Worm (Caenorhabditis elegans) whole organism, young adult: Measurements from ENCODE around the gene M18.6.
A peak's percentile ranks its signal among the peaks of the same experiment; 100 is the strongest.

Source experiments
- B0019.2 ChIP-seq: fragments of 200-800 bp; sonication (Bioruptor generic); conservative IDR thresholded peaks from 2 replicates; pipeline ENCODE4 v1.3.6; 2022; ENCODE audit warnings: missing genetic modification reagents, missing genetic modification characterization, missing compliant biosample characterization
- B0035.1 ChIP-seq: sonication (generic microtip); optimal IDR thresholded peaks from 2 replicates; lab custom pipeline; 2016; ENCODE audit warnings: missing genetic modification characterization, mild to moderate bottlenecking, missing compliant biosample characterization, missing genotype, missing genetic modification reagents
- C17E4.6 ChIP-seq: fragments of 200-800 bp; sonication (Bioruptor generic); IDR thresholded peaks from 2 replicates; pipeline ENCODE4 v1.3.6; 2022; ENCODE audit warnings: missing genetic modification reagents, missing genetic modification characterization, missing compliant biosample characterization
- F10E7.11 ChIP-seq: sonication (generic microtip); optimal IDR thresholded peaks from 2 replicates; lab custom pipeline; 2017; ENCODE audit warnings: mild to moderate bottlenecking, missing genetic modification characterization, moderate library complexity, missing compliant biosample characterization
- F33H1.4 ChIP-seq: fragments of 200-800 bp; sonication (Bioruptor generic); IDR thresholded peaks from 2 replicates; pipeline ENCODE4 v1.3.6; 2022; ENCODE audit warnings: missing genetic modification reagents, missing genetic modification characterization, missing compliant biosample characterization
- F39B2.1 ChIP-seq: fragments of 200-800 bp; sonication (Bioruptor generic); IDR thresholded peaks from 2 replicates; pipeline ENCODE4 v1.3.6; 2022; ENCODE audit warnings: missing genetic modification reagents, missing genetic modification characterization, missing compliant biosample characterization
- F52B5.7 ChIP-seq: sonication (generic microtip); optimal IDR thresholded peaks from 2 replicates; lab custom pipeline; 2016; ENCODE audit warnings: mild to moderate bottlenecking, missing genetic modification characterization, missing compliant biosample characterization
- F57C9.4 ChIP-seq: sonication (generic microtip); optimal IDR thresholded peaks from 2 replicates; lab custom pipeline; 2017; ENCODE audit warnings: mild to moderate bottlenecking, missing genetic modification characterization, missing compliant biosample characterization
- K12H6.12 ChIP-seq: fragments of 200-800 bp; sonication (Bioruptor generic); optimal IDR thresholded peaks from 2 replicates; lab custom pipeline; 2018; ENCODE audit warnings: mild to moderate bottlenecking, missing genetic modification characterization, missing compliant biosample characterization
- T07F8.4 ChIP-seq: sonication (generic microtip); optimal IDR thresholded peaks from 2 replicates; lab custom pipeline; 2016; ENCODE audit warnings: mild to moderate bottlenecking, missing genetic modification characterization, moderate library complexity, missing compliant biosample characterization
- Y53F4B.3 ChIP-seq: fragments of 200-800 bp; sonication (Bioruptor generic); IDR thresholded peaks from 2 replicates; pipeline ENCODE4 v1.3.6; 2022; ENCODE audit warnings: missing genetic modification reagents, missing genetic modification characterization, missing compliant biosample characterization
- Y56A3A.18 ChIP-seq: fragments of 200-800 bp; sonication (Bioruptor generic); IDR thresholded peaks from 2 replicates; pipeline ENCODE4 v1.3.6; 2022; ENCODE audit warnings: missing genetic modification reagents, missing genetic modification characterization, missing compliant biosample characterization
- Y67H2A.10 ChIP-seq: fragments of 200-800 bp; sonication (Bioruptor generic); conservative IDR thresholded peaks from 2 replicates; pipeline ENCODE4 v1.3.6; 2022; ENCODE audit warnings: missing genetic modification reagents, missing genetic modification characterization, missing compliant biosample characterization
- aptf-2 ChIP-seq: fragments of 200-800 bp; sonication (Bioruptor generic); conservative IDR thresholded peaks from 2 replicates; pipeline ENCODE4 v1.3.6; 2022; ENCODE audit warnings: missing genetic modification reagents, missing genetic modification characterization, missing compliant biosample characterization
- athp-1 ChIP-seq: sonication (generic microtip); optimal IDR thresholded peaks from 2 replicates; lab custom pipeline; 2017; ENCODE audit warnings: mild to moderate bottlenecking, missing genetic modification characterization, missing compliant biosample characterization
- attf-5 ChIP-seq: fragments of 200-800 bp; sonication (Bioruptor generic); optimal IDR thresholded peaks from 2 replicates; lab custom pipeline; 2018; ENCODE audit warnings: mild to moderate bottlenecking, missing genetic modification characterization, missing compliant biosample characterization
- attf-6 ChIP-seq: fragments of 200-800 bp; sonication (Bioruptor generic); IDR thresholded peaks from 2 replicates; pipeline ENCODE4 v1.3.6; 2022; ENCODE audit warnings: missing genetic modification reagents, missing genetic modification characterization, missing compliant biosample characterization
- ccch-3 ChIP-seq: fragments of 200-800 bp; sonication (Bioruptor generic); optimal IDR thresholded peaks from 2 replicates; lab custom pipeline; 2018; ENCODE audit warnings: mild to moderate bottlenecking, missing genetic modification characterization, missing compliant biosample characterization
- cebp-1 ChIP-seq, 2 experiments: fragments of 200-800 bp in 1 of 2; sonication (Bioruptor generic) in 1 of 2; sonication (generic microtip) in 1 of 2; IDR thresholded peaks in 1 of 2; optimal IDR thresholded peaks in 1 of 2; 2 replicates each; pipeline versions ENCODE4 v1.3.6 to Lab custom; 2017 to 2022; ENCODE audit warnings: missing compliant biosample characterization in 2 of 2, missing genetic modification characterization in 2 of 2, mild to moderate bottlenecking in 1 of 2, missing genetic modification reagents in 1 of 2, moderate library complexity in 1 of 2
- ceh-100 ChIP-seq: fragments of 200-800 bp; sonication (Bioruptor generic); IDR thresholded peaks from 2 replicates; pipeline ENCODE4 v1.3.6; 2022; ENCODE audit warnings: missing genetic modification reagents, missing genetic modification characterization, missing compliant biosample characterization
- ceh-40 ChIP-seq: fragments of 200-800 bp; sonication (Bioruptor generic); IDR thresholded peaks from 2 replicates; pipeline ENCODE4 v1.3.6; 2022; ENCODE audit warnings: missing genetic modification characterization, missing compliant biosample characterization
- ceh-58 ChIP-seq: fragments of 200-800 bp; sonication (Bioruptor generic); IDR thresholded peaks from 2 replicates; pipeline ENCODE4 v1.3.6; 2022; ENCODE audit warnings: missing genetic modification characterization, missing compliant biosample characterization
- ceh-79 ChIP-seq: sonication (generic microtip); optimal IDR thresholded peaks from 2 replicates; lab custom pipeline; 2017; ENCODE audit warnings: mild to moderate bottlenecking, missing genetic modification characterization, missing compliant biosample characterization
- chd-7 ChIP-seq: sonication (generic microtip); optimal IDR thresholded peaks from 2 replicates; lab custom pipeline; 2016; ENCODE audit warnings: mild to moderate bottlenecking, missing genetic modification characterization, moderate library complexity, missing compliant biosample characterization
- dpl-1 ChIP-seq: fragments of 150-350 bp; optimal IDR thresholded peaks from 2 replicates; lab custom pipeline; 2014; ENCODE audit warnings: missing biosample characterization, missing genetic modification reagents, missing genetic modification characterization
- egl-18 ChIP-seq: fragments of 200-800 bp; sonication (Bioruptor generic); IDR thresholded peaks from 2 replicates; pipeline ENCODE4 v1.3.6; 2022; ENCODE audit warnings: missing genetic modification reagents, missing genetic modification characterization, missing compliant biosample characterization
- hlh-12 ChIP-seq: sonication (generic microtip); optimal IDR thresholded peaks from 2 replicates; lab custom pipeline; 2016; ENCODE audit warnings: missing genetic modification characterization, missing compliant biosample characterization
- hmg-1.2 ChIP-seq: fragments of 200-800 bp; sonication (Bioruptor generic); IDR thresholded peaks from 2 replicates; pipeline ENCODE4 v1.3.6; 2022; ENCODE audit warnings: missing genetic modification reagents, missing genetic modification characterization, missing compliant biosample characterization
- let-526 ChIP-seq: fragments of 200-800 bp; sonication (Bioruptor generic); IDR thresholded peaks from 2 replicates; pipeline ENCODE4 v1.3.6; 2022; ENCODE audit warnings: missing genetic modification reagents, missing genetic modification characterization, missing compliant biosample characterization
- lin-26 ChIP-seq: fragments of 200-800 bp; sonication (Bioruptor generic); IDR thresholded peaks from 2 replicates; pipeline ENCODE4 v1.3.6; 2022; ENCODE audit warnings: missing genetic modification reagents, missing genetic modification characterization, missing compliant biosample characterization
- lin-35 ChIP-seq, 3 experiments: fragments of 150-350 bp in 2 of 3; sonication (generic microtip) in 1 of 3; optimal IDR thresholded peaks; 2 replicates each; lab custom pipeline; 2014 to 2018; ENCODE audit warnings: missing biosample characterization in 3 of 3, missing genetic modification characterization in 3 of 3, missing genetic modification reagents in 3 of 3
- lin-54 ChIP-seq: fragments of 200-800 bp; sonication (Bioruptor generic); optimal IDR thresholded peaks from 2 replicates; lab custom pipeline; 2018; ENCODE audit warnings: mild to moderate bottlenecking, missing genetic modification characterization, missing compliant biosample characterization
- lsy-27 ChIP-seq: sonication (generic microtip); optimal IDR thresholded peaks from 2 replicates; lab custom pipeline; 2017; ENCODE audit warnings: missing genetic modification characterization, mild to moderate bottlenecking, missing compliant biosample characterization, antibody characterized with exemption, missing genotype, borderline replicate concordance; ENCODE audit not compliant: insufficient read depth
- madf-3 ChIP-seq: fragments of 200-800 bp; sonication (Bioruptor generic); IDR thresholded peaks from 2 replicates; pipeline ENCODE4 v1.3.6; 2022; ENCODE audit warnings: missing genetic modification reagents, missing genetic modification characterization, missing compliant biosample characterization
- mcd-1 ChIP-seq: fragments of 200-800 bp; sonication (Bioruptor generic); IDR thresholded peaks from 2 replicates; pipeline ENCODE4 v1.3.6; 2022; ENCODE audit warnings: missing genetic modification reagents, missing genetic modification characterization, missing compliant biosample characterization
- mel-28 ChIP-seq: sonication (generic microtip); optimal IDR thresholded peaks from 2 replicates; lab custom pipeline; 2016; ENCODE audit warnings: borderline replicate concordance, mild to moderate bottlenecking, missing genetic modification characterization, missing compliant biosample characterization
- mxl-1 ChIP-seq: sonication (generic microtip); optimal IDR thresholded peaks from 2 replicates; lab custom pipeline; 2016; ENCODE audit warnings: missing genetic modification characterization, missing compliant biosample characterization
- nhr-90 ChIP-seq: sonication (generic microtip); optimal IDR thresholded peaks from 2 replicates; lab custom pipeline; 2016; ENCODE audit warnings: missing genotype, mild to moderate bottlenecking, missing genetic modification characterization, missing compliant biosample characterization
- pha-4 ChIP-seq: fragments of 150-350 bp; sonication (generic microtip); optimal IDR thresholded peaks from 2 replicates; lab custom pipeline; 2014; ENCODE audit warnings: missing biosample characterization, missing genetic modification reagents, missing genetic modification characterization
- repo-1 ChIP-seq: sonication (generic microtip); optimal IDR thresholded peaks from 2 replicates; lab custom pipeline; 2017; ENCODE audit warnings: mild to moderate bottlenecking, missing genetic modification characterization, missing compliant biosample characterization
- sdz-38 ChIP-seq: sonication (generic microtip); optimal IDR thresholded peaks from 2 replicates; lab custom pipeline; 2016; ENCODE audit warnings: missing genotype, missing genetic modification characterization, missing compliant biosample characterization
- snpc-1.3 ChIP-seq: sonication (generic microtip); optimal IDR thresholded peaks from 2 replicates; lab custom pipeline; 2017; ENCODE audit warnings: missing genetic modification characterization, mild to moderate bottlenecking, missing compliant biosample characterization, antibody characterized with exemption, moderate library complexity, missing genotype, missing genetic modification reagents; ENCODE audit not compliant: insufficient read depth
- sptf-2 ChIP-seq: fragments of 200-800 bp; sonication (Bioruptor generic); optimal IDR thresholded peaks from 2 replicates; lab custom pipeline; 2018; ENCODE audit warnings: mild to moderate bottlenecking, missing genetic modification characterization, missing compliant biosample characterization
- xnd-1 ChIP-seq: sonication (generic microtip); optimal IDR thresholded peaks from 2 replicates; lab custom pipeline; 2016; ENCODE audit warnings: missing genotype, missing genetic modification reagents, missing genetic modification characterization, missing compliant biosample characterization
- ztf-28 ChIP-seq: fragments of 200-800 bp; sonication (Bioruptor generic); IDR thresholded peaks from 2 replicates; pipeline ENCODE4 v1.3.6; 2022; ENCODE audit warnings: missing genetic modification reagents, missing genetic modification characterization, missing compliant biosample characterization
- ztf-6 ChIP-seq: fragments of 200-800 bp; sonication (Bioruptor generic); IDR thresholded peaks from 2 replicates; pipeline ENCODE4 v1.3.6; 2022; ENCODE audit warnings: missing genetic modification reagents, missing genetic modification characterization, missing compliant biosample characterization

The M18.6 gene

DNA sequence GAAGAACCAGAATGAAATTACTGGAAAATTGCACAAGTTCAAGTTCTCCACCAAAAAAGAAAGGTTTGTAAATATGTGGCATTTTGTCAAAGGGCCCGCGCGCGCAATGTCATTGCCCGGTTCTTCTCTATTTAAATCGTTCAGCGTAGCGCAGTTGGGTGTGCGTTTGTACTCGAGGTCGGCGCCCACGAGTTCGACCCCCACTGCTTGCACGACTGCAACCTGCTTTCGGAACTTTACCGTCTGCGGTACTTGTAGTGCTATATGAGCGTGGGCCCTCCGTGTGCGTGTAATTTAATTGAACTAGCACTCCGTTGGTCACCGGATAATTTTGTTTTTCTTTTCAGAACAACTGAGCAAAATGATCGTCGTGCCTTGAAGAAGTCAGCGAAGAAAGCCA lies 34.6 kb upstream of the M18.6 start (continued):
- peak; percentile 91 for TF ChIP-seq chd-7 (tag; lab: Kevin White, UChicago)
- peak; percentile 70; the same call in 1 of the 2 replicates for TF ChIP-seq ztf-6 (GFP tag; lab: Robert Waterston, UW)
- 0 out of 2 replicates have a peak, but pooled peaks have one; percentile 33 for TF ChIP-seq Y67H2A.10 (GFP tag; lab: Robert Waterston, UW)
- peak; percentile 85 for TF ChIP-seq T07F8.4 (tag; lab: Kevin White, UChicago)
- TF ChIP-seq sdz-38 (tag; lab: Kevin White, UChicago) = no peak
- peak; percentile 81 for TF ChIP-seq athp-1
- no peak for TF ChIP-seq F39B2.1 (GFP tag; lab: Robert Waterston, UW)

DNA sequence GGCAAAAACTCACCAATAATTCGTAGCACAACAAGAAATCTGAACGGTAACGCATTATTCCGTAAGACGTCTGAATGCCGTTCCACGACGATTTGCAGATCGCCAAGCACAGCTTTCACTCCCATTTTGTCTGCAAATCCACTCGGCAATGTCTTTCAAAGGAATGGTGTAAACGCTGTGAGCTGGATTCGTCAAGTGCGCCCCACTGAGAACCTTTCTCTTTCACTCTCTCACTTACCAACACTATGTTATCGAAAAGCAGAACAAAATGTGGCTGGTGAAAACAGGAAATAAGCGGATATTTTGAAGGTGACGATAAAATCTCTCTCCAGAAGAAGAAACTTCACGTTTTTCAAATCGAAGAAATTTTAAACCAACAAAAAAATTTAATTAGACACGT lies 32.2 kb upstream of the M18.6 start:
- TF ChIP-seq Y56A3A.18 (GFP tag; lab: Robert Waterston, UW) (0 out of 2 replicates have a peak, but pooled peaks have one; percentile 10), lin-35 (GFP tag; optimal IDR thresholded peaks at IDR 0.05; lab: Kevin White, UChicago) (peak in 1 of 3 experiments; percentile 14), F33H1.4 (GFP tag; lab: Robert Waterston, UW) (no peak), snpc-1.3 (tag; lab: Kevin White, UChicago) (no peak), dpl-1 (GFP tag; lab: Kevin White, UChicago) (no peak), chd-7 (tag; lab: Kevin White, UChicago) (no peak), F57C9.4 (tag; lab: Kevin White, UChicago) (no peak), hmg-1.2 (peak; percentile 54; the same call in 1 of the 2 replicates), let-526 (GFP tag; lab: Robert Waterston, UW) (no peak), hlh-12 (no peak), ceh-58 (GFP tag; lab: Robert Waterston, UW) (no peak), lin-26 (GFP tag; lab: Robert Waterston, UW) (no peak), sptf-2 (no peak), lsy-27 (tag; lab: Kevin White, UChicago) (no peak), F10E7.11 (tag; lab: Kevin White, UChicago) (no peak), madf-3 (GFP tag; lab: Robert Waterston, UW) (no peak), ceh-100 (no peak), egl-18 (no peak), aptf-2 (GFP tag; lab: Robert Waterston, UW) (no peak), repo-1 (tag; lab: Kevin White, UChicago) (no peak), attf-5 (peak; percentile 8), mcd-1 (GFP tag; lab: Robert Waterston, UW) (peak; percentile 48; the same call in 1 of the 2 replicates), F52B5.7 (tag; lab: Kevin White, UChicago) (peak; percentile 5), C17E4.6 (GFP tag; lab: Robert Waterston, UW) (no peak), ceh-79 (tag; lab: Kevin White, UChicago) (no peak), mel-28 (no peak), attf-6 (GFP tag; lab: Robert Waterston, UW) (no peak), cebp-1 (GFP tag; IDR thresholded peaks at IDR 0.05; lab: Robert Waterston, UW) (no peak), cebp-1 (tag; optimal IDR thresholded peaks at IDR 0.05; lab: Kevin White, UChicago) (peak; percentile 25), sdz-38 (tag; lab: Kevin White, UChicago) (no peak), xnd-1 (tag; lab: Kevin White, UChicago) (no peak), pha-4 (tag; lab: Kevin White, UChicago) (no peak), nhr-90 (tag; lab: Kevin White, UChicago) (no peak), ccch-3 (GFP tag; lab: Kevin White, UChicago) (no peak), ceh-40 (GFP tag; lab: Robert Waterston, UW) (no peak), Y53F4B.3 (GFP tag; lab: Robert Waterston, UW) (no peak), ztf-28 (no peak), mxl-1 (tag; lab: Kevin White, UChicago) (no peak), K12H6.12 (tag; lab: Kevin White, UChicago) (no peak), B0035.1 (tag; lab: Kevin White, UChicago) (no peak), B0019.2 (GFP tag; lab: Robert Waterston, UW) (no peak), lin-54 (GFP tag; lab: Kevin White, UChicago) (no peak)
